Fruit fly (Drosophila melanogaster) whole organism, adult: ENCODE data around the gene mst.

Experiments
- CG11617 ChIP-seq: fragments of 200-800 bp; sonication (Bioruptor generic); optimal IDR thresholded peaks from 2 replicates; lab custom pipeline; 2017; ENCODE audit warnings: mild to moderate bottlenecking, missing biosample characterization, missing genetic modification reagents, missing genetic modification characterization
- CG12768 ChIP-seq: fragments of 200-800 bp; sonication (Bioruptor generic); optimal IDR thresholded peaks from 2 replicates; lab custom pipeline; 2017; ENCODE audit warnings: missing biosample characterization, missing genetic modification characterization, mild to moderate bottlenecking, moderate library complexity, missing genetic modification reagents
- CG14711 ChIP-seq: fragments of 200-800 bp; sonication (Bioruptor generic); optimal IDR thresholded peaks from 2 replicates; lab custom pipeline; 2018; ENCODE audit warnings: missing biosample characterization, mild to moderate bottlenecking, missing genetic modification characterization, moderate library complexity
- CG1620 ChIP-seq: fragments of 200-800 bp; sonication (Bioruptor generic); optimal IDR thresholded peaks from 2 replicates; lab custom pipeline; 2016; ENCODE audit warnings: missing biosample characterization, missing genetic modification characterization
- CG33017 ChIP-seq: fragments of 200-800 bp; sonication (Bioruptor generic); optimal IDR thresholded peaks from 2 replicates; lab custom pipeline; 2018; ENCODE audit warnings: missing biosample characterization, mild to moderate bottlenecking, missing genetic modification characterization, moderate library complexity
- CG5204 ChIP-seq: fragments of 200-800 bp; sonication (Bioruptor generic); optimal IDR thresholded peaks from 2 replicates; lab custom pipeline; 2016; ENCODE audit warnings: missing biosample characterization, missing genetic modification characterization
- CG7045 ChIP-seq: fragments of 200-800 bp; sonication (Bioruptor generic); optimal IDR thresholded peaks from 2 replicates; lab custom pipeline; 2017; ENCODE audit warnings: missing biosample characterization, mild to moderate bottlenecking, missing genetic modification characterization
- CG7101 ChIP-seq: fragments of 200-800 bp; sonication (Bioruptor generic); optimal IDR thresholded peaks from 2 replicates; lab custom pipeline; 2018; ENCODE audit warnings: missing biosample characterization, mild to moderate bottlenecking, missing genetic modification characterization, moderate library complexity
- Clk ChIP-seq: fragments of 200-800 bp; sonication (Bioruptor generic); optimal IDR thresholded peaks from 2 replicates; lab custom pipeline; 2017; ENCODE audit warnings: missing biosample characterization, missing genetic modification characterization
- Crg-1 ChIP-seq: fragments of 200-800 bp; sonication (Bioruptor generic); optimal IDR thresholded peaks from 2 replicates; lab custom pipeline; 2016; ENCODE audit warnings: missing biosample characterization, missing genetic modification characterization
- Hr96 ChIP-seq: fragments of 200-800 bp; sonication (Bioruptor generic); optimal IDR thresholded peaks from 2 replicates; lab custom pipeline; 2016; ENCODE audit warnings: missing biosample characterization, missing genetic modification characterization
- Mnt ChIP-seq: fragments of 200-800 bp; sonication (Bioruptor generic); optimal IDR thresholded peaks from 2 replicates; lab custom pipeline; 2016; ENCODE audit warnings: missing biosample characterization, mild to moderate bottlenecking, missing genetic modification characterization
- bab1 ChIP-seq: fragments of 200-800 bp; sonication (Bioruptor generic); optimal IDR thresholded peaks from 3 replicates; lab custom pipeline; 2019; ENCODE audit warnings: missing biosample characterization, mild to moderate bottlenecking, missing genetic modification characterization, moderate library complexity
- cic ChIP-seq: fragments of 200-800 bp; sonication (Bioruptor generic); optimal IDR thresholded peaks from 2 replicates; lab custom pipeline; 2017; ENCODE audit warnings: missing biosample characterization, mild to moderate bottlenecking, missing genetic modification characterization, moderate library complexity
- cnc ChIP-seq, 2 experiments: fragments of >200 bp; optimal IDR thresholded peaks; 2 replicates each; lab custom pipeline; 2017
- kay ChIP-seq: fragments of 200-800 bp; sonication (Bioruptor generic); peaks from one replicate; lab custom pipeline; 2016; ENCODE audit warnings: missing biosample characterization, missing genetic modification characterization, borderline replicate concordance
- ovo ChIP-seq: fragments of 200-800 bp; sonication (Bioruptor generic); optimal IDR thresholded peaks from 2 replicates; lab custom pipeline; 2016; ENCODE audit warnings: missing biosample characterization, missing genetic modification characterization
- pad ChIP-seq: fragments of 200-800 bp; sonication (Bioruptor generic); optimal IDR thresholded peaks from 3 replicates; lab custom pipeline; 2017; ENCODE audit warnings: missing biosample characterization, missing genetic modification characterization, mild to moderate bottlenecking, moderate library complexity, missing genetic modification reagents
- tj ChIP-seq: fragments of 200-800 bp; sonication (Bioruptor generic); optimal IDR thresholded peaks from 3 replicates; lab custom pipeline; 2017; ENCODE audit warnings: missing biosample characterization, mild to moderate bottlenecking, missing genetic modification characterization, moderate library complexity
- toe ChIP-seq: fragments of 200-800 bp; sonication (Bioruptor generic); optimal IDR thresholded peaks from 2 replicates; lab custom pipeline; 2016; ENCODE audit warnings: missing biosample characterization, missing genetic modification characterization

The mst gene

dm6 chrX:21373659-21374426 is 14.9 kb upstream of the mst start, which contains the start of gene slgA:
Gene slgA (plus strand): TSS chrX:21374002.
- TF ChIP-seq Clk (peak; percentile 40), Mnt (GFP tag; lab: Kevin White, UChicago) (peak; percentile 83), CG7045 (GFP tag; lab: Kevin White, UChicago) (no peak), Hr96 (GFP tag; lab: Kevin White, UChicago) (peak; percentile 77), kay (GFP tag; lab: Kevin White, UChicago) (peak; percentile 51), Crg-1 (GFP tag; lab: Kevin White, UChicago) (peak; percentile 72), CG11617 (GFP tag; lab: Kevin White, UChicago) (no peak), CG33017 (tag; lab: Kevin White, UChicago) (no peak), pad (GFP tag; lab: Kevin White, UChicago) (peak; percentile 84), ovo (peak; percentile 55), tj (GFP tag; lab: Kevin White, UChicago) (no peak), CG5204 (peak; percentile 8), cic (peak; percentile 44), CG7101 (tag; lab: Kevin White, UChicago) (peak; percentile 73), cnc (optimal IDR thresholded peaks at IDR 0.05; lab: Kevin White, UChicago) (no peak), toe (peak; percentile 17), CG12768 (GFP tag; lab: Kevin White, UChicago) (peak; percentile 36), bab1 (GFP tag; lab: Kevin White, UChicago) (no peak), CG14711 (peak; percentile 52), CG1620 (GFP tag; lab: Kevin White, UChicago) (peak; percentile 83)

DNA sequence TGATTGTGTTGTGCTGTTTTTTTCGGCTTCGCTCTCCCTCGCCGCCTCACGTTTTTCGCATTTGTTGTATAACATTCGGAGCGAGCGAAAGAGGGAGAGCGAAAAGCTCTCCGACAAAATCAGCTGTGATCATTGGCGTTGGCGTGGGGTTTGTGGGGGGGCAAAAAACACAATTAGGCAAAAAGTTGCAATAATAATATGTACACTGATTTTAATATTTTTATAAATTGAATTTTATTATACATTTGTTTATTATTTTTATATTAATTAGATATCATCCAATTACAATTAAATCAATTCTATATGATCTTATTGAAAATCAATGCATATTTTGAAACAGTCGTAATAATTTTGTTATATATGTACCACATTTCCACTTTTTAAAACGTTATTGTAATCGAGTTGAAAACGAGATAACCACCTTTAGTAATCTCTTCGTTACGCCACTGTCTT is 13.2 kb upstream of the mst start:
- TF ChIP-seq CG7101 (tag; lab: Kevin White, UChicago) (peak; percentile 35), bab1 (GFP tag; lab: Kevin White, UChicago) (peak; percentile 84), tj (GFP tag; lab: Kevin White, UChicago) (peak; percentile 16), cic (no peak), CG12768 (GFP tag; lab: Kevin White, UChicago) (no peak), CG14711 (peak; percentile 55), CG33017 (tag; lab: Kevin White, UChicago) (peak; percentile 26), ovo (no peak), Mnt (GFP tag; lab: Kevin White, UChicago) (peak; percentile 17), Crg-1 (GFP tag; lab: Kevin White, UChicago) (peak; percentile 1)

DNA sequence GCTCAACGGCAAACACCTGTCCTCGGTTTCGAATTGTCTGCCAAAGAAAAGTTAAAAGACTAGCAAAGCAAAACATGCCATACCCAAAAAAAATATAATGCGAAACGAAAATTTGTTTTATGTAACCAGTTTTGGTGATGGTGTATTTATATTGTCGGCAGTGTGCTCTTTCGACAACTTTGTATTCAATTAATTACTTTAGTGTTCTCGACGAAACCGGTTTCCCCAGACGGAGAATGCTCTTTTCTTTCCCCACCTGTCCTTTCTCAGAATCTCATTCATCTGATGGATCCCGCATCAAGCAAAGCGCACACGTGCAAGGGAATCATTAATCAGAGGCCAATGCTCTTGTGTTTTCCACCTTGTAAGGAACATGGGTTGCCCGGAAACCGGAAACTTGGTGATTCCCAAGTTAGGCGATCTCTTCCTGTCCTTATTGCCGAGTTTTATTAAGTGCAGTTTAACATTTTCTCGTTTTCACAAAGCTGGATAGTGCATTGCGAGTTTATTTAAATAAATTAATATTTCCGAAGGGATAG is 10.4 kb upstream of the mst start:
- TF ChIP-seq CG14711, result no peak
- TF ChIP-seq CG11617 (GFP tag; lab: Kevin White, UChicago), result no peak
- TF ChIP-seq Clk, result no peak
- no peak for TF ChIP-seq kay (GFP tag; lab: Kevin White, UChicago)
- no peak for TF ChIP-seq ovo
- no peak for TF ChIP-seq CG5204
- no peak for TF ChIP-seq bab1 (GFP tag; lab: Kevin White, UChicago)
- no peak for TF ChIP-seq cic
- no peak for TF ChIP-seq CG7045 (GFP tag; lab: Kevin White, UChicago)
- TF ChIP-seq CG7101 (tag; lab: Kevin White, UChicago), result no peak
- TF ChIP-seq tj (GFP tag; lab: Kevin White, UChicago), result no peak
- no peak for TF ChIP-seq cnc (optimal IDR thresholded peaks at IDR 0.05; lab: Kevin White, UChicago)
- TF ChIP-seq toe, result no peak
- no peak for TF ChIP-seq Crg-1 (GFP tag; lab: Kevin White, UChicago)
- no peak for TF ChIP-seq Mnt (GFP tag; lab: Kevin White, UChicago)
- no peak for TF ChIP-seq CG33017 (tag; lab: Kevin White, UChicago)
- TF ChIP-seq pad (GFP tag; lab: Kevin White, UChicago), result no peak

DNA sequence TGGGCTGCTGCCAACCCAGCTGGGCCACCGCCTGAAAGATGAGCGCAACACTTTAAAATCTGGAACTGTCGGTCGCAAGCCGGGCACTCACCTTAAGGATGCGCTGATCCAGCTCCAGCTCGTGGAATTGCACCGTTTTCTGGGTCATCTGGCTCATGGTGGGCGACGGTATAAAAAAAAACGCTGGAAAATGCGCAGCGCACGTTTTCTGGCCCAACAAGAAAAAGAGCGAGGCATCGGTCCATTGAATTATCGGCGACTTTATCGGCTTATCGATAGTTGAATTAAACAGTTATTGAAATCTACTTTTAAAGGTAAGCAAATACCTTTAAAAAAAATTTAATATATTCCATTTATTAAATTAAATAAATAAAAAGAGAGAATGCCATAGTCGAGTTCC is 1.1 kb upstream of the mst start, which contains the start of gene Ddx56:
Gene Ddx56, minus strand, starts transcription at position 252 of the 400 bp plus-strand sequence.
- TF ChIP-seq Mnt (GFP tag; lab: Kevin White, UChicago), result peak; percentile 54
- TF ChIP-seq bab1 (GFP tag; lab: Kevin White, UChicago), result no peak

- TF ChIP-seq CG33017 (tag; lab: Kevin White, UChicago) (no peak), pad (GFP tag; lab: Kevin White, UChicago) (no peak), Clk (no peak), cic (no peak), Mnt (GFP tag; lab: Kevin White, UChicago) (no peak), CG7045 (GFP tag; lab: Kevin White, UChicago) (no peak), kay (GFP tag; lab: Kevin White, UChicago) (no peak), CG1620 (GFP tag; lab: Kevin White, UChicago) (no peak), CG7101 (tag; lab: Kevin White, UChicago) (no peak), toe (no peak), bab1 (GFP tag; lab: Kevin White, UChicago) (no peak), cnc (optimal IDR thresholded peaks at IDR 0.05; lab: Kevin White, UChicago) (no peak), Crg-1 (GFP tag; lab: Kevin White, UChicago) (no peak), CG11617 (GFP tag; lab: Kevin White, UChicago) (no peak), CG5204 (no peak), tj (GFP tag; lab: Kevin White, UChicago) (no peak), CG12768 (GFP tag; lab: Kevin White, UChicago) (no peak), Hr96 (GFP tag; lab: Kevin White, UChicago) (no peak)
Measured at dm6 chrX:21396860-21397459, 8.2 kb downstream of the mst start, which contains the start of gene lcs. Gene lcs (minus strand): TSS chrX:21397316.
